Worm (Caenorhabditis elegans) whole organism, early embryonic: Measurements from ENCODE around the gene Y17D7B.3.

Experiments used
- B0310.2 ChIP-seq: sonication (generic microtip); optimal IDR thresholded peaks from 2 replicates; lab custom pipeline; 2016; ENCODE audit warnings: mild to moderate bottlenecking, missing genetic modification characterization, missing compliant biosample characterization
- F13C5.2 ChIP-seq: sonication (generic microtip); optimal IDR thresholded peaks from 2 replicates; lab custom pipeline; 2017; ENCODE audit warnings: mild to moderate bottlenecking, missing genetic modification characterization, inconsistent platforms, missing compliant biosample characterization
- aly-1 ChIP-seq: sonication (generic microtip); optimal IDR thresholded peaks from 2 replicates; lab custom pipeline; 2016; ENCODE audit warnings: missing genetic modification characterization, missing compliant biosample characterization
- ama-1 ChIP-seq: fragments of 150-350 bp; optimal IDR thresholded peaks from 2 replicates; lab custom pipeline; 2014
- ceh-13 ChIP-seq: fragments of 200-800 bp; sonication (Bioruptor generic); optimal IDR thresholded peaks from 2 replicates; lab custom pipeline; 2018; ENCODE audit warnings: mild to moderate bottlenecking, missing genetic modification characterization, missing compliant biosample characterization
- ceh-36 ChIP-seq: sonication (generic microtip); optimal IDR thresholded peaks from 2 replicates; lab custom pipeline; 2016; ENCODE audit warnings: missing genetic modification characterization, inconsistent platforms, missing compliant biosample characterization
- ets-7 ChIP-seq: sonication (generic microtip); optimal IDR thresholded peaks from 2 replicates; lab custom pipeline; 2016; ENCODE audit warnings: missing genotype, missing genetic modification characterization, missing compliant biosample characterization
- flt-1 ChIP-seq: fragments of 200-800 bp; sonication (Bioruptor generic); IDR thresholded peaks from 2 replicates; pipeline ENCODE4 v1.3.6; 2022; ENCODE audit warnings: missing genetic modification characterization, missing compliant biosample characterization
- hmbx-1 ChIP-seq: sonication (generic microtip); optimal IDR thresholded peaks from 2 replicates; lab custom pipeline; 2016; ENCODE audit warnings: mild to moderate bottlenecking, missing genetic modification characterization, missing compliant biosample characterization
- hmg-4 ChIP-seq: fragments of 200-800 bp; sonication (Bioruptor generic); optimal IDR thresholded peaks from 2 replicates; lab custom pipeline; 2018; ENCODE audit warnings: mild to moderate bottlenecking, missing genetic modification characterization, missing compliant biosample characterization
- hnd-1 ChIP-seq: sonication (generic microtip); optimal IDR thresholded peaks from 2 replicates; lab custom pipeline; 2016; ENCODE audit warnings: missing genetic modification characterization, missing compliant biosample characterization
- pes-1 ChIP-seq: fragments of 200-800 bp; sonication (Bioruptor generic); IDR thresholded peaks from 2 replicates; pipeline ENCODE4 v1.3.6; 2022; ENCODE audit warnings: missing genetic modification reagents, missing genetic modification characterization, missing compliant biosample characterization
- scrt-1 ChIP-seq: fragments of 200-800 bp; sonication (Bioruptor generic); IDR thresholded peaks from 2 replicates; pipeline ENCODE4 v1.3.6; 2022; ENCODE audit warnings: missing genetic modification characterization, missing compliant biosample characterization
- sea-1 ChIP-seq: fragments of 200-800 bp; sonication (Bioruptor generic); conservative IDR thresholded peaks from 2 replicates; pipeline ENCODE4 v1.3.6; 2022; ENCODE audit warnings: missing genetic modification characterization, missing compliant biosample characterization
- tbx-11 ChIP-seq: fragments of 200-800 bp; sonication (Bioruptor generic); IDR thresholded peaks from 2 replicates; pipeline ENCODE4 v1.3.6; 2022; ENCODE audit warnings: missing genetic modification characterization, missing compliant biosample characterization
- tbx-37 ChIP-seq: fragments of 200-800 bp; sonication (Bioruptor generic); conservative IDR thresholded peaks from 2 replicates; pipeline ENCODE4 v1.3.6; 2022; ENCODE audit warnings: missing genetic modification reagents, missing genetic modification characterization, missing compliant biosample characterization
- tra-4 ChIP-seq: sonication (generic microtip); optimal IDR thresholded peaks from 2 replicates; lab custom pipeline; 2017; ENCODE audit warnings: missing genetic modification characterization, missing compliant biosample characterization

The Y17D7B.3 gene

ce11 chrV:18806409-18806808, 19.8 kb upstream of the Y17D7B.3 start, which contains the start of gene sri-10:
sri-10 (minus strand) TSS chrV:18806509.
- TF ChIP-seq flt-1 (GFP tag; lab: Robert Waterston, UW) (no peak), ceh-36 (no peak), F13C5.2 (tag; lab: Kevin White, UChicago) (no peak), sea-1 (GFP tag; lab: Robert Waterston, UW) (no peak), aly-1 (tag; lab: Kevin White, UChicago) (no peak), hmg-4 (no peak), scrt-1 (GFP tag; lab: Robert Waterston, UW) (no peak), tra-4 (no peak), hmbx-1 (tag; lab: Kevin White, UChicago) (no peak), B0310.2 (tag; lab: Kevin White, UChicago) (no peak), hnd-1 (tag; lab: Kevin White, UChicago) (no peak), pes-1 (GFP tag; lab: Robert Waterston, UW) (no peak), tbx-11 (GFP tag; lab: Robert Waterston, UW) (no peak), tbx-37 (GFP tag; lab: Robert Waterston, UW) (no peak), ceh-13 (no peak), ama-1 (no peak), ets-7 (tag; lab: Kevin White, UChicago) (no peak)

DNA sequence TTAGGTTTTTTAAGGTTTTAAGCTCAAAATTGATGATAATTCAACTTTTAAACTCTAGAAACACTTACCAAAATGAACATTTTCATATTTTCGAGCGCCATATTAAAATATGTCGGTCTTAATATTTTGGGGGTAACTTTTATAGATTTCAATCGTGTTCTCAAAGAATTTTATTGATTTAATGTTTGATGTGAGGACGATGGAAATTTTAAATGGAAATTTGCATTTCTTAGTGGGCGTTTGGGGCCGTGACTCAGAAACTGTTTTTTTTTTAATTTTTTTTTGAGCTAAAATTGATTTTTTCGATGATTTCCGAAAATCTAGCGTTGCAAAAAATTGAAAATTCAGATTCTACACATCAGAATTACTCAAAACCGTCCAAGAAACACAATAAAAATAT, 16.7 kb upstream of the Y17D7B.3 start, which contains the start of gene C54E10.10:
Gene C54E10.10 (minus strand): TSS at position 101 of the 400 bp plus-strand sequence.
- TF ChIP-seq hnd-1 (tag; lab: Kevin White, UChicago) (no peak), B0310.2 (tag; lab: Kevin White, UChicago) (no peak), aly-1 (tag; lab: Kevin White, UChicago) (no peak), ceh-36 (no peak), hmg-4 (no peak), sea-1 (GFP tag; lab: Robert Waterston, UW) (no peak), tbx-37 (GFP tag; lab: Robert Waterston, UW) (no peak), ceh-13 (no peak)

ce11 chrV:18802077-18802476, 15.5 kb upstream of the Y17D7B.3 start, which contains the start of gene C54E10.11:
C54E10.11 (minus strand) TSS chrV:18802177.
- TF ChIP-seq tbx-37 (GFP tag; lab: Robert Waterston, UW): no peak

- TF ChIP-seq ceh-36: no peak
- TF ChIP-seq B0310.2 (tag; lab: Kevin White, UChicago): no peak
- no peak for TF ChIP-seq pes-1 (GFP tag; lab: Robert Waterston, UW)
- TF ChIP-seq tbx-11 (GFP tag; lab: Robert Waterston, UW): no peak
- no peak for TF ChIP-seq flt-1 (GFP tag; lab: Robert Waterston, UW)
- no peak for TF ChIP-seq hmg-4
- no peak for TF ChIP-seq F13C5.2 (tag; lab: Kevin White, UChicago)
- no peak for TF ChIP-seq ama-1
- TF ChIP-seq sea-1 (GFP tag; lab: Robert Waterston, UW): no peak
- no peak for TF ChIP-seq hmbx-1 (tag; lab: Kevin White, UChicago)
- no peak for TF ChIP-seq ceh-13
- TF ChIP-seq tra-4: no peak
- TF ChIP-seq tbx-37 (GFP tag; lab: Robert Waterston, UW): no peak
- no peak for TF ChIP-seq ets-7 (tag; lab: Kevin White, UChicago)
- no peak for TF ChIP-seq scrt-1 (GFP tag; lab: Robert Waterston, UW)
- no peak for TF ChIP-seq hnd-1 (tag; lab: Kevin White, UChicago)
Observed at ce11 chrV:18800811-18801210, 14.2 kb upstream of the Y17D7B.3 start, which contains the start of gene nhr-170. nhr-170 (minus strand) TSS chrV:18800826.

- TF ChIP-seq scrt-1 (GFP tag; lab: Robert Waterston, UW): no peak
Observed at ce11 chrV:18790658-18791057, 4.1 kb upstream of the Y17D7B.3 start, which contains the start of gene nhr-231. nhr-231 (plus strand) TSS chrV:18790958.

ce11 chrV:18787417-18787918, 874 bp upstream of the Y17D7B.3 start, which contains the start of gene Y17D7B.2:
Y17D7B.2 (plus strand) TSS chrV:18787739.
- TF ChIP-seq ets-7 (tag; lab: Kevin White, UChicago): no peak
- no peak for TF ChIP-seq sea-1 (GFP tag; lab: Robert Waterston, UW)
- no peak for TF ChIP-seq flt-1 (GFP tag; lab: Robert Waterston, UW)
- no peak for TF ChIP-seq ceh-36
- no peak for TF ChIP-seq ceh-13
- TF ChIP-seq tbx-11 (GFP tag; lab: Robert Waterston, UW): no peak
- no peak for TF ChIP-seq aly-1 (tag; lab: Kevin White, UChicago)
- TF ChIP-seq pes-1 (GFP tag; lab: Robert Waterston, UW): no peak

- TF ChIP-seq ama-1 (no peak), hnd-1 (tag; lab: Kevin White, UChicago) (no peak), ets-7 (tag; lab: Kevin White, UChicago) (no peak)
Observed at ce11 chrV:18783474-18783873, 3.1 kb downstream of the Y17D7B.3 start, which contains the start of gene Y17D7B.10. Y17D7B.10 (plus strand) TSS chrV:18783716.

DNA sequence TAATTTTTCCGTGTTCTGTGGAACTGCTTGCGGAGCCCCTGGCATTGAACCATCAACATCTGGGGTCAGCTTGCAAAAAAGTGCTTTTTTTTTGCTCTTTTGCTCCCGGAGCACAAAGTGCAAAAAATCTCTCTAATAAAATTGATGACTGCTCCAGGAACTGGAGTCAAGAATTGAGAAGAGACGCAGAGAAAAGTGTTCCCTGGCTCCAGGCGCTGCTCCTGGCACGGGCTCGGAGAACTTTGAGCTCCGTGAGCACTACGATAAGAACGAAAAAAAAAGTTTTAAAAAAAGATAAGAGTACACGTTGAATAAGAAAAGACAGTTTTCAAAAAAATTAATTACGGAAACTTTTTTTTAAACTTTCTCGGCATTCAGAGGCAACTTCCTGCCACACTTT, 3.8 kb downstream of the Y17D7B.3 start:
- no peak for TF ChIP-seq ceh-36
- TF ChIP-seq tbx-11 (GFP tag; lab: Robert Waterston, UW): no peak
- TF ChIP-seq hnd-1 (tag; lab: Kevin White, UChicago): no peak

DNA sequence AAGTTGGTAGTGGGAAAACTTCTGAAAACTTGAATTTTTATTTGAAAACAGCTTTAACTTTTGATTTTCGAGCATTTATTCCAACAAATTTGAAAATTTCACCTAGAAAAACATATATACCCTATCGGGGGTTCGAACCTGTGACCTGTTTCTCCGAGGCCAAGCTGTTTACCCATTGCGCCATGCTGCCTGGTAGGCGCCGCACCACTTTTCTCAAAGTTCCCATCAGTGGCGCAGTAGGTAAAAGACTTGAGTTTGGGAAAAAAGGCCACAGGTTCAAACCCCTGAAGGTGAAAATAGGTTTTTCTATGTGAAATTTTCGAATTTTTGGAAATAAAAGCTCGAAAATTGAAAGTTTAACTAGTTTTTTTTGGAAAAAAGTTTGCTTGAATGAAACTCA, 6.0 kb downstream of the Y17D7B.3 start:
- TF ChIP-seq tbx-37 (GFP tag; lab: Robert Waterston, UW): no peak
- no peak for TF ChIP-seq tbx-11 (GFP tag; lab: Robert Waterston, UW)
- TF ChIP-seq tra-4: no peak
- TF ChIP-seq ceh-13: no peak
- TF ChIP-seq flt-1 (GFP tag; lab: Robert Waterston, UW): no peak
- TF ChIP-seq ceh-36: no peak
- no peak for TF ChIP-seq B0310.2 (tag; lab: Kevin White, UChicago)
